Fruit fly (Drosophila melanogaster) whole organism, embryonic: ENCODE data around the gene Cfp1.

ENCODE experiments used
- B-H2 ChIP-seq: fragments of 200-800 bp; sonication (Bioruptor generic); optimal IDR thresholded peaks from 2 replicates; lab custom pipeline; 2018; ENCODE audit warnings: missing biosample characterization, mild to moderate bottlenecking, missing genetic modification characterization
- Bteb2 ChIP-seq: fragments of 200-800 bp; sonication (Bioruptor generic); optimal IDR thresholded peaks from 2 replicates; lab custom pipeline; 2016; ENCODE audit warnings: missing biosample characterization, missing genetic modification characterization
- CG10274 ChIP-seq: fragments of 200-800 bp; sonication (Bioruptor generic); optimal IDR thresholded peaks from 3 replicates; lab custom pipeline; 2017; ENCODE audit warnings: missing biosample characterization, mild to moderate bottlenecking, missing genetic modification characterization
- CG11093 ChIP-seq: fragments of 200-800 bp; sonication (Bioruptor generic); IDR thresholded peaks from 3 replicates; pipeline ENCODE4 v1.3.6; 2022; ENCODE audit warnings: missing biosample characterization, missing genetic modification characterization
- CG12071 ChIP-seq: fragments of 200-800 bp; sonication (Bioruptor generic); optimal IDR thresholded peaks from 3 replicates; lab custom pipeline; 2018; ENCODE audit warnings: missing biosample characterization, mild to moderate bottlenecking, missing genetic modification characterization
- CG12659 ChIP-seq: fragments of 200-800 bp; sonication (Bioruptor generic); optimal IDR thresholded peaks from 3 replicates; lab custom pipeline; 2017; ENCODE audit warnings: mild to moderate bottlenecking, missing biosample characterization, missing genetic modification reagents, missing genetic modification characterization
- CG13123 ChIP-seq: fragments of 200-800 bp; sonication (Bioruptor generic); optimal IDR thresholded peaks from 2 replicates; lab custom pipeline; 2016; ENCODE audit warnings: missing biosample characterization, missing genetic modification characterization
- CG13287 ChIP-seq: fragments of 200-800 bp; sonication (Bioruptor generic); IDR thresholded peaks from 2 replicates; pipeline ENCODE4 v1.3.6; 2022; ENCODE audit warnings: missing biosample characterization, missing genetic modification characterization; ENCODE audit not compliant: partially characterized antibody
- CG1792 ChIP-seq: fragments of 200-800 bp; sonication (Bioruptor generic); optimal IDR thresholded peaks from 2 replicates; lab custom pipeline; 2016; ENCODE audit warnings: missing biosample characterization, missing genetic modification characterization
- CG18011 ChIP-seq: fragments of 200-800 bp; sonication (Bioruptor generic); optimal IDR thresholded peaks from 2 replicates; lab custom pipeline; 2017; ENCODE audit warnings: missing biosample characterization, missing genetic modification characterization, mild to moderate bottlenecking, moderate library complexity, missing genotype
- CG2202 ChIP-seq: fragments of 200-800 bp; sonication (Bioruptor generic); optimal IDR thresholded peaks from 2 replicates; lab custom pipeline; 2018; ENCODE audit warnings: missing biosample characterization, mild to moderate bottlenecking, missing genetic modification characterization
- CG30431 ChIP-seq: fragments of 200-800 bp; sonication (Bioruptor generic); optimal IDR thresholded peaks from 2 replicates; lab custom pipeline; 2017; ENCODE audit warnings: missing biosample characterization, missing genetic modification characterization
- CG31224 ChIP-seq: fragments of 200-800 bp; sonication (Bioruptor generic); IDR thresholded peaks from 2 replicates; pipeline ENCODE4 v1.3.6; 2022; ENCODE audit warnings: missing biosample characterization, missing genetic modification characterization
- CG32772 ChIP-seq: fragments of 200-800 bp; sonication (Bioruptor generic); IDR thresholded peaks from 2 replicates; pipeline ENCODE4 v1.3.6; 2022; ENCODE audit warnings: missing biosample characterization, missing genetic modification characterization
- CG3407 ChIP-seq: fragments of 200-800 bp; sonication (Bioruptor generic); optimal IDR thresholded peaks from 2 replicates; lab custom pipeline; 2018; ENCODE audit warnings: missing biosample characterization, mild to moderate bottlenecking, missing genetic modification characterization
- CG6175 ChIP-seq: fragments of 200-800 bp; sonication (Bioruptor generic); IDR thresholded peaks from 3 replicates; pipeline ENCODE4 v1.3.6; 2022; ENCODE audit warnings: missing biosample characterization, missing genetic modification characterization
- CG6683 ChIP-seq: fragments of 200-800 bp; sonication (Bioruptor generic); optimal IDR thresholded peaks from 2 replicates; lab custom pipeline; 2017; ENCODE audit warnings: missing biosample characterization, mild to moderate bottlenecking, missing genetic modification characterization, missing genetic modification reagents
- CG7556 ChIP-seq: fragments of 200-800 bp; sonication (Bioruptor generic); optimal IDR thresholded peaks from 2 replicates; lab custom pipeline; 2017; ENCODE audit warnings: missing biosample characterization, mild to moderate bottlenecking, missing genetic modification characterization
- CG8924 ChIP-seq: fragments of 200-800 bp; optimal IDR thresholded peaks from 3 replicates; lab custom pipeline; 2019; ENCODE audit warnings: missing biosample characterization, mild to moderate bottlenecking, missing genetic modification characterization, moderate library complexity
- D19A ChIP-seq: fragments of 200-800 bp; optimal IDR thresholded peaks from 3 replicates; lab custom pipeline; 2019; ENCODE audit warnings: missing biosample characterization, mild to moderate bottlenecking, missing genetic modification characterization, moderate library complexity
- Drgx ChIP-seq: fragments of 200-800 bp; sonication (Bioruptor generic); IDR thresholded peaks from 2 replicates; pipeline ENCODE4 v1.3.6; 2022; ENCODE audit warnings: missing biosample characterization, missing genetic modification characterization
- Eip74EF ChIP-seq, 2 experiments: fragments of 200-800 bp in 1 of 2; fragments of >200 bp in 1 of 2; sonication (Bioruptor generic) in 1 of 2; optimal IDR thresholded peaks; 2 replicates each; lab custom pipeline; 2017 to 2019; ENCODE audit warnings: missing biosample characterization in 2 of 2, missing genetic modification characterization in 2 of 2, mild to moderate bottlenecking in 1 of 2, moderate library complexity in 1 of 2
- Jarid2 ChIP-seq: fragments of 200-800 bp; sonication (Bioruptor generic); optimal IDR thresholded peaks from 3 replicates; lab custom pipeline; 2017; ENCODE audit warnings: mild to moderate bottlenecking, missing biosample characterization, missing genetic modification reagents, missing genetic modification characterization
- Neu2 ChIP-seq: fragments of 200-800 bp; sonication (Bioruptor generic); optimal IDR thresholded peaks from 3 replicates; lab custom pipeline; 2016; ENCODE audit warnings: missing biosample characterization, missing genetic modification characterization, borderline replicate concordance
- Nf-YB ChIP-seq: fragments of 200-800 bp; sonication (Bioruptor generic); optimal IDR thresholded peaks from 3 replicates; lab custom pipeline; 2019; ENCODE audit warnings: missing biosample characterization, mild to moderate bottlenecking, missing genetic modification characterization, moderate library complexity
- Side ChIP-seq: fragments of 200-800 bp; sonication (Bioruptor generic); optimal IDR thresholded peaks from 2 replicates; lab custom pipeline; 2016; ENCODE audit warnings: missing biosample characterization, missing genetic modification characterization
- TFAM ChIP-seq: fragments of 200-800 bp; sonication (Bioruptor generic); optimal IDR thresholded peaks from 2 replicates; lab custom pipeline; 2017; ENCODE audit warnings: missing biosample characterization, missing genetic modification characterization, inconsistent platforms
- aop ChIP-seq: fragments of 200-800 bp; sonication (Bioruptor generic); IDR thresholded peaks from 2 replicates; pipeline ENCODE4 v1.3.6; 2022; ENCODE audit warnings: missing biosample characterization, missing genetic modification characterization
- br ChIP-seq: fragments of >200 bp; optimal IDR thresholded peaks from 2 replicates; lab custom pipeline; 2017
- bsh ChIP-seq, 2 experiments: fragments of 200-800 bp; sonication (Bioruptor generic); optimal IDR thresholded peaks; 2 replicates each; lab custom pipeline; 2017 to 2018; ENCODE audit warnings: mild to moderate bottlenecking in 2 of 2, missing biosample characterization in 2 of 2, missing genetic modification characterization in 2 of 2, moderate library complexity in 1 of 2
- caup ChIP-seq: fragments of 200-800 bp; sonication (Bioruptor generic); optimal IDR thresholded peaks from 3 replicates; lab custom pipeline; 2017; ENCODE audit warnings: missing biosample characterization, mild to moderate bottlenecking, missing genetic modification characterization, moderate library complexity; ENCODE audit not compliant: severe bottlenecking
- cg ChIP-seq: fragments of 200-800 bp; sonication (Bioruptor generic); optimal IDR thresholded peaks from 3 replicates; lab custom pipeline; 2019; ENCODE audit warnings: missing biosample characterization, mild to moderate bottlenecking, missing genetic modification characterization, moderate library complexity
- corto ChIP-seq: fragments of 200-800 bp; sonication (Bioruptor generic); optimal IDR thresholded peaks from 2 replicates; lab custom pipeline; 2016; ENCODE audit warnings: missing biosample characterization, mild to moderate bottlenecking, missing genetic modification characterization, moderate library complexity
- crc ChIP-seq: fragments of 200-800 bp; sonication (Bioruptor generic); optimal IDR thresholded peaks from 2 replicates; lab custom pipeline; 2016; ENCODE audit warnings: missing biosample characterization, missing genetic modification characterization
- cwo ChIP-seq: fragments of 200-800 bp; sonication (Bioruptor generic); optimal IDR thresholded peaks from 3 replicates; lab custom pipeline; 2017; ENCODE audit warnings: missing biosample characterization, missing genetic modification characterization, mild to moderate bottlenecking, moderate library complexity, missing genetic modification reagents
- dpn ChIP-seq, 2 experiments: fragments of 200-800 bp; sonication (Bioruptor generic); optimal IDR thresholded peaks; 3 replicates each; lab custom pipeline; 2016; ENCODE audit warnings: missing biosample characterization in 2 of 2, missing genetic modification characterization in 2 of 2
- exex ChIP-seq: fragments of 200-800 bp; sonication (Bioruptor generic); optimal IDR thresholded peaks from 4 replicates; lab custom pipeline; 2018; ENCODE audit warnings: missing biosample characterization, mild to moderate bottlenecking, missing genetic modification characterization, moderate library complexity
- gfzf ChIP-seq: fragments of 200-800 bp; sonication (Bioruptor generic); optimal IDR thresholded peaks from 2 replicates; lab custom pipeline; 2016; ENCODE audit warnings: missing biosample characterization, mild to moderate bottlenecking, missing genetic modification characterization, moderate library complexity
- grau ChIP-seq: fragments of 200-800 bp; optimal IDR thresholded peaks from 3 replicates; lab custom pipeline; 2019; ENCODE audit warnings: missing biosample characterization, mild to moderate bottlenecking, missing genetic modification characterization, moderate library complexity
- insv ChIP-seq, 2 experiments: fragments of 200-800 bp; sonication (Bioruptor generic); optimal IDR thresholded peaks; 3 replicates each; lab custom pipeline; 2016 to 2018; ENCODE audit warnings: missing biosample characterization in 2 of 2, missing genetic modification characterization in 2 of 2
- jumu ChIP-seq: fragments of 200-800 bp; sonication (Bioruptor generic); optimal IDR thresholded peaks from 3 replicates; lab custom pipeline; 2016; ENCODE audit warnings: missing biosample characterization, missing genetic modification characterization
- lbe ChIP-seq: fragments of 200-800 bp; sonication (Bioruptor generic); optimal IDR thresholded peaks from 2 replicates; lab custom pipeline; 2016; ENCODE audit warnings: missing biosample characterization, mild to moderate bottlenecking, missing genetic modification characterization
- nom ChIP-seq: fragments of 200-800 bp; sonication (Bioruptor generic); optimal IDR thresholded peaks from 2 replicates; lab custom pipeline; 2017; ENCODE audit warnings: missing biosample characterization, missing genetic modification characterization, mild to moderate bottlenecking, moderate library complexity, missing genetic modification reagents
- otp ChIP-seq: fragments of 200-800 bp; sonication (Bioruptor generic); IDR thresholded peaks from 3 replicates; pipeline ENCODE4, ENCODE4 v1.3.6; 2022; ENCODE audit warnings: missing biosample characterization, missing genetic modification characterization
- salm ChIP-seq: fragments of 200-800 bp; sonication (Bioruptor generic); optimal IDR thresholded peaks from 2 replicates; lab custom pipeline; 2018; ENCODE audit warnings: missing biosample characterization, mild to moderate bottlenecking, missing genetic modification characterization
- seq ChIP-seq: fragments of 200-800 bp; sonication (Bioruptor generic); IDR thresholded peaks from 2 replicates; pipeline ENCODE4 v1.3.6; 2022; ENCODE audit warnings: missing biosample characterization, missing genetic modification characterization
- sob ChIP-seq: fragments of 200-800 bp; sonication (Bioruptor generic); IDR thresholded peaks from 2 replicates; pipeline ENCODE4 v1.3.6; 2022; ENCODE audit warnings: missing biosample characterization, missing genetic modification characterization
- sqz ChIP-seq: fragments of 200-800 bp; sonication (Bioruptor generic); optimal IDR thresholded peaks from 3 replicates; lab custom pipeline; 2018; ENCODE audit warnings: missing biosample characterization, mild to moderate bottlenecking, missing genetic modification characterization
- ttk ChIP-seq: fragments of 200-800 bp; sonication (Bioruptor generic); IDR thresholded peaks from 2 replicates; pipeline ENCODE4 v2.1.2; 2022; ENCODE audit warnings: missing biosample characterization, missing genetic modification characterization
- vnd ChIP-seq: fragments of 200-800 bp; sonication (Bioruptor generic); IDR thresholded peaks from 3 replicates; pipeline ENCODE4 v1.3.6; 2022; ENCODE audit warnings: missing biosample characterization, missing genetic modification characterization; ENCODE audit not compliant: partially characterized antibody

The Cfp1 gene

dm6 chrX:9305735-9306134 lies 33.0 kb upstream of the Cfp1 start (continued):
- TF ChIP-seq CG13123 (GFP tag; lab: Kevin White, UChicago) (no peak), caup (GFP tag; lab: Kevin White, UChicago) (no peak), gfzf (no peak), CG3407 (GFP tag; lab: Kevin White, UChicago) (no peak), CG6175 (GFP tag; lab: Robert Waterston, UW) (no peak), Drgx (GFP tag; lab: Robert Waterston, UW) (peak; percentile 98), corto (GFP tag; lab: Kevin White, UChicago) (peak; percentile 13), CG8924 (tag; lab: Kevin White, UChicago) (no peak), insv (GFP tag; optimal IDR thresholded peaks at IDR 0.05; lab: Kevin White, UChicago) (no peak), sob (no peak), CG12071 (GFP tag; lab: Kevin White, UChicago) (no peak), cwo (no peak), CG30431 (GFP tag; lab: Kevin White, UChicago) (no peak), vnd (GFP tag; lab: Robert Waterston, UW) (no peak), crc (GFP tag; lab: Kevin White, UChicago) (no peak), Side (no peak), lbe (GFP tag; lab: Kevin White, UChicago) (peak; percentile 8), CG13287 (GFP tag; lab: Robert Waterston, UW) (0 out of 2 replicates have a peak, but pooled peaks have one; percentile 20), aop (GFP tag; lab: Robert Waterston, UW) (no peak), exex (tag; lab: Kevin White, UChicago) (no peak), CG31224 (GFP tag; lab: Robert Waterston, UW) (no peak), jumu (no peak), otp (GFP tag; lab: Robert Waterston, UW) (no peak), grau (tag; lab: Kevin White, UChicago) (no peak), CG1792 (GFP tag; lab: Kevin White, UChicago) (no peak), Neu2 (GFP tag; lab: Kevin White, UChicago) (no peak), CG11093 (GFP tag; lab: Robert Waterston, UW) (no peak), CG18011 (GFP tag; lab: Kevin White, UChicago) (no peak), bsh (GFP tag; optimal IDR thresholded peaks at IDR 0.05; lab: Kevin White, UChicago) (peak in 1 of 2 experiments; percentile 91), nom (GFP tag; lab: Kevin White, UChicago) (peak; percentile 97), B-H2 (GFP tag; lab: Kevin White, UChicago) (no peak), CG6683 (GFP tag; lab: Kevin White, UChicago) (no peak), Eip74EF (GFP tag; optimal IDR thresholded peaks at IDR 0.05; lab: Kevin White, UChicago) (no peak), br (lab: Kevin White, UChicago) (no peak), Jarid2 (GFP tag; lab: Kevin White, UChicago) (peak; percentile 3), CG7556 (GFP tag; lab: Kevin White, UChicago) (no peak), CG10274 (GFP tag; lab: Kevin White, UChicago) (no peak), dpn (GFP tag; optimal IDR thresholded peaks at IDR 0.05; lab: Kevin White, UChicago) (no peak), CG32772 (no peak), Bteb2 (no peak), TFAM (no peak), ttk (GFP tag; lab: Robert Waterston, UW) (no peak), CG2202 (tag; lab: Kevin White, UChicago) (no peak), Nf-YB (GFP tag; lab: Kevin White, UChicago) (peak; percentile 93), cg (GFP tag; lab: Kevin White, UChicago) (no peak), seq (no peak), D19A (no peak), salm (tag; lab: Kevin White, UChicago) (no peak), CG12659 (GFP tag; lab: Kevin White, UChicago) (no peak), sqz (GFP tag; lab: Kevin White, UChicago) (peak; percentile 79)
